Fruit fly (Drosophila melanogaster) whole organism, adult: Measurements from ENCODE around the gene woc.
A peak's percentile ranks its signal among the peaks of the same experiment; 100 is the strongest.

ENCODE experiments used
- CG12768 ChIP-seq: fragments of 200-800 bp; sonication (Bioruptor generic); optimal IDR thresholded peaks from 2 replicates; lab custom pipeline; 2017; ENCODE audit warnings: missing biosample characterization, missing genetic modification characterization, mild to moderate bottlenecking, moderate library complexity, missing genetic modification reagents
- CG14711 ChIP-seq: fragments of 200-800 bp; sonication (Bioruptor generic); optimal IDR thresholded peaks from 2 replicates; lab custom pipeline; 2018; ENCODE audit warnings: missing biosample characterization, mild to moderate bottlenecking, missing genetic modification characterization, moderate library complexity
- CG7045 ChIP-seq: fragments of 200-800 bp; sonication (Bioruptor generic); optimal IDR thresholded peaks from 2 replicates; lab custom pipeline; 2017; ENCODE audit warnings: missing biosample characterization, mild to moderate bottlenecking, missing genetic modification characterization
- CG7101 ChIP-seq: fragments of 200-800 bp; sonication (Bioruptor generic); optimal IDR thresholded peaks from 2 replicates; lab custom pipeline; 2018; ENCODE audit warnings: missing biosample characterization, mild to moderate bottlenecking, missing genetic modification characterization, moderate library complexity
- Clk ChIP-seq: fragments of 200-800 bp; sonication (Bioruptor generic); optimal IDR thresholded peaks from 2 replicates; lab custom pipeline; 2017; ENCODE audit warnings: missing biosample characterization, missing genetic modification characterization
- Crg-1 ChIP-seq: fragments of 200-800 bp; sonication (Bioruptor generic); optimal IDR thresholded peaks from 2 replicates; lab custom pipeline; 2016; ENCODE audit warnings: missing biosample characterization, missing genetic modification characterization
- Hr96 ChIP-seq: fragments of 200-800 bp; sonication (Bioruptor generic); optimal IDR thresholded peaks from 2 replicates; lab custom pipeline; 2016; ENCODE audit warnings: missing biosample characterization, missing genetic modification characterization
- Mnt ChIP-seq: fragments of 200-800 bp; sonication (Bioruptor generic); optimal IDR thresholded peaks from 2 replicates; lab custom pipeline; 2016; ENCODE audit warnings: missing biosample characterization, mild to moderate bottlenecking, missing genetic modification characterization
- cnc ChIP-seq, 2 experiments: fragments of >200 bp; optimal IDR thresholded peaks; 2 replicates each; lab custom pipeline; 2017
- tj ChIP-seq: fragments of 200-800 bp; sonication (Bioruptor generic); optimal IDR thresholded peaks from 3 replicates; lab custom pipeline; 2017; ENCODE audit warnings: missing biosample characterization, mild to moderate bottlenecking, missing genetic modification characterization, moderate library complexity
- toe ChIP-seq: fragments of 200-800 bp; sonication (Bioruptor generic); optimal IDR thresholded peaks from 2 replicates; lab custom pipeline; 2016; ENCODE audit warnings: missing biosample characterization, missing genetic modification characterization

- peak; percentile 1 for TF ChIP-seq Clk (GFP tag; lab: Kevin White, UChicago)
- peak; percentile 80 for TF ChIP-seq CG14711 (tag; lab: Kevin White, UChicago)
- TF ChIP-seq Mnt (GFP tag; lab: Kevin White, UChicago) = peak; percentile 64
- no peak for TF ChIP-seq tj (GFP tag; lab: Kevin White, UChicago)
- TF ChIP-seq toe = peak; percentile 36
- peak; percentile 82 for TF ChIP-seq Crg-1
- peak; percentile 71 for TF ChIP-seq Hr96
- peak; percentile 30 for TF ChIP-seq CG7045 (GFP tag; lab: Kevin White, UChicago)
- peak; percentile 71 for TF ChIP-seq CG12768
- TF ChIP-seq cnc (optimal IDR thresholded peaks at IDR 0.05; lab: Kevin White, UChicago) = no peak
- TF ChIP-seq CG7101 = peak; percentile 65
These were observed 9.5 kb upstream of the woc start, which contains the start of gene CG5934 for dm6 chr3R:27273118-27274062.
